Worm (Caenorhabditis elegans): ENCODE results near the gene T23B5.6.

T23B5.6 gene

DNA sequence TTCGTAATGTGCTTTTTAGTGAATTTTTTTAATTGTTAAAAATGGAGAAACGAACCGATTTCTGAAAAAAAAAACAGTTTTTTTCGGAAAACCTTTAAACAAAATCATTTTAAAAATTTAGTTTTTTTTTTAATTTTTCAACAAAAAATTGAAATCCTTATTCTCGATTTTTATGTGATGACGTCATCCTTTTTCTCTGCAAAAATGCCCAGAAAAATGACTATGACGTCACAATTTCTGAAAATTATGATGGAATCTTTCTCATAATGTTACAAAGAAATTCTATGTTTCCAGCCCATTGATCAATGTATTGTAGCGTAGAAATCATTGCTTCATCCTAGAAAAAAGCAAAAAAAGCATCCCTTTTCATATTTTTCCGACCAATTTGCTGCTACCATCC is 12.3 kb upstream of the T23B5.6 start:
- TF ChIP-seq fax-1 (tag; optimal IDR thresholded peaks at IDR 0.05), result no peak
- TF ChIP-seq ceh-18 (tag; optimal IDR thresholded peaks at IDR 0.05), result no peak
- no peak for TF ChIP-seq K02D7.2 (tag; optimal IDR thresholded peaks at IDR 0.05)
- TF ChIP-seq nfya-1 (tag; optimal IDR thresholded peaks at IDR 0.05), result no peak
- no peak for TF ChIP-seq ceh-19 (GFP tag; optimal IDR thresholded peaks at IDR 0.05)
- TF ChIP-seq K09A11.1 (tag; optimal IDR thresholded peaks at IDR 0.05; ENCODE audit: insufficient read depth), result no peak
- no peak for TF ChIP-seq hlh-8 (tag; optimal IDR thresholded peaks at IDR 0.05)

- no peak for TF ChIP-seq fkh-6 (tag; optimal IDR thresholded peaks at IDR 0.05)
- TF ChIP-seq tbx-2 (tag; optimal IDR thresholded peaks at IDR 0.05), result no peak
- no peak for TF ChIP-seq ets-4 (tag; optimal IDR thresholded peaks at IDR 0.05)
- no peak for TF ChIP-seq ceh-34 (tag; optimal IDR thresholded peaks at IDR 0.05)
- no peak for TF ChIP-seq Y22D7AL.16 (tag; optimal IDR thresholded peaks at IDR 0.05)
- TF ChIP-seq unc-86 (tag; optimal IDR thresholded peaks at IDR 0.05), result no peak
- TF ChIP-seq sox-4 (tag; optimal IDR thresholded peaks at IDR 0.05), result no peak
- no peak for TF ChIP-seq gmeb-2 (tag; optimal IDR thresholded peaks at IDR 0.05)
- TF ChIP-seq hlh-30 (tag; optimal IDR thresholded peaks at IDR 0.05; ENCODE audit: insufficient read depth), result no peak
- TF ChIP-seq ztf-16 (tag; optimal IDR thresholded peaks at IDR 0.05), result no peak
- no peak for TF ChIP-seq K02D7.2 (tag; optimal IDR thresholded peaks at IDR 0.05)
- TF ChIP-seq sdc-2 (tag; optimal IDR thresholded peaks at IDR 0.05), result no peak
- no peak for TF ChIP-seq mec-3 (tag; optimal IDR thresholded peaks at IDR 0.05; ENCODE audit: borderline replicate concordance)
- TF ChIP-seq elt-2 (tag; optimal IDR thresholded peaks at IDR 0.05), result no peak
- TF ChIP-seq ceh-14 (tag; optimal IDR thresholded peaks at IDR 0.05), result no peak
Observed at ce11 chrIV:12688370-12688769, 11.3 kb upstream of the T23B5.6 start, which contains the start of gene T23B5.3. TSS of gene T23B5.3 (plus strand) at chrIV:12688670.

DNA sequence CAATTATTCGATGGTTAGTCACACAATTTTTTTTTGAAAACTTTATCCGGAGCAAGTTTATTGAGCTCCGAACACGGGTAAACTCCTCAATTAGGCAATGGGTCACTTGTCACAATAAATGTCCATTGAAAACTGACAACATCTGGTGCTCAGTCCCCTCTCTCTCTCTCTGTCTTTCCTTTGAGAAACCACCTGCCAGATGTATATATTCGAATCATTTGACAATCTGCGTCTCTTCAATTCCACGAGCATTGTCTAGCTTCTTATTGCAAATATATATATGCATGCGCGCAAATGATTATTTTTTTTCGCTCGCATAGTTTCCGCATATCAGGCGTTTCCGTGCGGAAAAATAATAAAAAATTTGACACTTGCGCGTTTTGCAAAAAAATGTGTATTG is 8.8 kb upstream of the T23B5.6 start:
- TF ChIP-seq hlh-8 (tag; optimal IDR thresholded peaks at IDR 0.05), result peak; percentile 87
- no peak for TF ChIP-seq F13H6.1 (tag; optimal IDR thresholded peaks at IDR 0.05)
- TF ChIP-seq unc-55 (GFP tag; optimal IDR thresholded peaks at IDR 0.05), result peak; percentile 60
- TF ChIP-seq ref-2 (tag; optimal IDR thresholded peaks at IDR 0.05), result no peak
- peak; percentile 32 for TF ChIP-seq ceh-31 (tag; optimal IDR thresholded peaks at IDR 0.05)
- TF ChIP-seq nfya-1 (tag; optimal IDR thresholded peaks at IDR 0.05), result peak; percentile 11
- TF ChIP-seq zip-5 (tag; optimal IDR thresholded peaks at IDR 0.05), result no peak
- TF ChIP-seq K09A11.1 (tag; optimal IDR thresholded peaks at IDR 0.05; ENCODE audit: insufficient read depth), result no peak
- TF ChIP-seq Y22D7AL.16 (tag; optimal IDR thresholded peaks at IDR 0.05), result no peak
- no peak for TF ChIP-seq ceh-45 (GFP tag; IDR thresholded peaks at IDR 0.05)
- peak; percentile 71 for TF ChIP-seq hlh-30 (tag; optimal IDR thresholded peaks at IDR 0.05; ENCODE audit: insufficient read depth)
- no peak for TF ChIP-seq elt-2 (tag; optimal IDR thresholded peaks at IDR 0.05)
- TF ChIP-seq ceh-22 (tag; optimal IDR thresholded peaks at IDR 0.05), result no peak
- no peak for TF ChIP-seq ttx-3 (tag; optimal IDR thresholded peaks at IDR 0.05)

- TF ChIP-seq ama-1 (optimal IDR thresholded peaks at IDR 0.05), result no peak
- TF ChIP-seq odd-2 (tag; optimal IDR thresholded peaks at IDR 0.05), result no peak
- TF ChIP-seq unc-3 (GFP tag; conservative IDR thresholded peaks at IDR 0.05), result no peak
- TF ChIP-seq unc-3 (tag; optimal IDR thresholded peaks at IDR 0.05), result no peak
- TF ChIP-seq hlh-8 (tag; optimal IDR thresholded peaks at IDR 0.05), result no peak
- TF ChIP-seq ceh-19 (GFP tag; optimal IDR thresholded peaks at IDR 0.05), result no peak
Observed at ce11 chrIV:12684826-12685594, 8.0 kb upstream of the T23B5.6 start.

DNA sequence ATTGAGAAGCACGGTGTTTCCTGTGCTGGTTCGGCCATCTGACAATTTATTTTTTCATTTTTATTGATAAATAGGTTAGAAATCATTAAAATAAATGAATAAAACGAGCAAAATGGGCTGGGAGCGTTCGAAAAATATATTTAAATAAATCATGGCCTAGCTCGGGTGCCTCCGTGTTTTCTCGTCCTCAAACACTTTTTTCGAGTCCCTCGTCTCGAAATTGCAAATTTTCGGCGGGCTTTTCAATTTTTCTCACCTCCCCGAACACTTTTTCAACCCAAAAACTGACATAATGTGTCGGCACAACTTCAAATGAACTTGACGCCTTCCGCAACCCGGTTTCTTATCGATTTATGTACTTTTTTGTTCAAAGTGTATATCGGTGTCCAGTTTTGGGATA is 7.3 kb upstream of the T23B5.6 start, which contains the start of gene prmt-9:
prmt-9 (minus strand) TSS at position 38 of the 400 bp plus-strand sequence.
- TF ChIP-seq C08G9.2 (tag; optimal IDR thresholded peaks at IDR 0.05) (peak; percentile 28), ref-2 (tag; optimal IDR thresholded peaks at IDR 0.05) (no peak), ceh-31 (tag; optimal IDR thresholded peaks at IDR 0.05) (peak; percentile 51)

All from whole organism, late embryonic.